Worm (Caenorhabditis elegans) whole organism, L3 larva: ENCODE data around the gene F55F10.3.

ENCODE experiments used
- R02D3.7 ChIP-seq: fragments of 150-350 bp; optimal IDR thresholded peaks from 2 replicates; lab custom pipeline; 2014; ENCODE audit warnings: missing biosample characterization, missing genetic modification characterization
- ZK546.5 ChIP-seq: sonication (generic microtip); optimal IDR thresholded peaks from 2 replicates; lab custom pipeline; 2017; ENCODE audit warnings: missing biosample characterization, missing genetic modification characterization
- ama-1 ChIP-seq: fragments of 150-350 bp; optimal IDR thresholded peaks from 2 replicates; lab custom pipeline; 2018
- ceh-16 ChIP-seq: sonication (generic microtip); optimal IDR thresholded peaks from 2 replicates; lab custom pipeline; 2017; ENCODE audit warnings: missing biosample characterization, missing genetic modification characterization
- ceh-28 ChIP-seq: fragments of 150-350 bp; optimal IDR thresholded peaks from 2 replicates; lab custom pipeline; 2014; ENCODE audit warnings: missing biosample characterization, missing genetic modification reagents, missing genetic modification characterization
- ceh-82 ChIP-seq: fragments of 150-350 bp; optimal IDR thresholded peaks from 2 replicates; lab custom pipeline; 2014; ENCODE audit warnings: missing biosample characterization, missing genetic modification characterization
- ceh-9 ChIP-seq: sonication (generic microtip); optimal IDR thresholded peaks from 2 replicates; lab custom pipeline; 2018; ENCODE audit warnings: missing biosample characterization, missing genetic modification characterization
- daf-12 ChIP-seq: fragments of 150-350 bp; optimal IDR thresholded peaks from 2 replicates; lab custom pipeline; 2014; ENCODE audit warnings: missing biosample characterization, missing genetic modification reagents, missing genetic modification characterization
- egl-5 ChIP-seq: fragments of 150-350 bp; optimal IDR thresholded peaks from 2 replicates; lab custom pipeline; 2017; ENCODE audit warnings: missing biosample characterization, missing genetic modification reagents, missing genetic modification characterization, inconsistent platforms
- elt-1 ChIP-seq: fragments of 150-350 bp; optimal IDR thresholded peaks from 2 replicates; lab custom pipeline; 2014; ENCODE audit warnings: missing biosample characterization, missing genetic modification characterization
- elt-2 ChIP-seq: sonication (generic microtip); optimal IDR thresholded peaks from 2 replicates; lab custom pipeline; 2016; ENCODE audit warnings: missing genetic modification reagents, mild to moderate bottlenecking, missing genetic modification characterization, missing compliant biosample characterization
- elt-3 ChIP-seq, 3 experiments: fragments of 150-350 bp in 1 of 3; sonication (generic microtip) in 2 of 3; optimal IDR thresholded peaks; 2 replicates in 2 of 3; 4 replicates in 1 of 3; lab custom pipeline; 2014 to 2017; ENCODE audit warnings: missing biosample characterization in 3 of 3, missing genetic modification characterization in 3 of 3
- eor-1 ChIP-seq, 2 experiments: fragments of 150-350 bp; optimal IDR thresholded peaks; 2 replicates each; lab custom pipeline; 2014 to 2018; ENCODE audit warnings: missing biosample characterization in 2 of 2, missing genetic modification characterization in 2 of 2
- fkh-10 ChIP-seq: sonication (generic microtip); optimal IDR thresholded peaks from 2 replicates; lab custom pipeline; 2017; ENCODE audit warnings: missing biosample characterization, missing genetic modification reagents, missing genetic modification characterization
- hmg-11 ChIP-seq: sonication (generic microtip); optimal IDR thresholded peaks from 2 replicates; lab custom pipeline; 2016; ENCODE audit warnings: missing genetic modification characterization, missing compliant biosample characterization
- jun-1 ChIP-seq: fragments of 150-350 bp; optimal IDR thresholded peaks from 2 replicates; lab custom pipeline; 2014; ENCODE audit warnings: missing biosample characterization, missing genetic modification reagents, missing genetic modification characterization
- lin-39 ChIP-seq: fragments of 150-350 bp; optimal IDR thresholded peaks from 2 replicates; lab custom pipeline; 2018; ENCODE audit warnings: missing biosample characterization, missing genetic modification reagents, missing genetic modification characterization
- lsy-12 ChIP-seq: sonication (generic microtip); optimal IDR thresholded peaks from 2 replicates; lab custom pipeline; 2016; ENCODE audit warnings: mild to moderate bottlenecking, missing genetic modification characterization, missing compliant biosample characterization
- mdl-1 ChIP-seq: fragments of 150-350 bp; optimal IDR thresholded peaks from 2 replicates; lab custom pipeline; 2014; ENCODE audit warnings: missing biosample characterization, missing genetic modification characterization
- mml-1 ChIP-seq: fragments of 150-350 bp; sonication (generic microtip); optimal IDR thresholded peaks from 3 replicates; lab custom pipeline; 2014; ENCODE audit warnings: missing biosample characterization, missing genetic modification characterization
- nfya-1 ChIP-seq: sonication (generic microtip); optimal IDR thresholded peaks from 2 replicates; lab custom pipeline; 2017; ENCODE audit warnings: missing genetic modification characterization, mild to moderate bottlenecking, missing compliant biosample characterization, antibody characterized with exemption, moderate library complexity; ENCODE audit not compliant: insufficient read depth
- nhr-11 ChIP-seq: fragments of 150-350 bp; optimal IDR thresholded peaks from 2 replicates; lab custom pipeline; 2014; ENCODE audit warnings: missing biosample characterization, missing genetic modification characterization
- nhr-23 ChIP-seq: fragments of 150-350 bp; optimal IDR thresholded peaks from 2 replicates; lab custom pipeline; 2014; ENCODE audit warnings: missing biosample characterization, missing genetic modification reagents, missing genetic modification characterization
- nhr-25 ChIP-seq: sonication (generic microtip); optimal IDR thresholded peaks from 2 replicates; lab custom pipeline; 2017; ENCODE audit warnings: missing biosample characterization, missing genetic modification characterization
- nhr-28 ChIP-seq: fragments of 150-350 bp; optimal IDR thresholded peaks from 2 replicates; lab custom pipeline; 2014; ENCODE audit warnings: missing biosample characterization, missing genetic modification characterization
- nhr-43 ChIP-seq: sonication (generic microtip); optimal IDR thresholded peaks from 2 replicates; lab custom pipeline; 2016; ENCODE audit warnings: mild to moderate bottlenecking, missing genetic modification characterization, missing compliant biosample characterization; ENCODE audit not compliant: poor library complexity, severe bottlenecking
- nhr-76 ChIP-seq: fragments of 150-350 bp; sonication (generic microtip); optimal IDR thresholded peaks from 5 replicates; lab custom pipeline; 2014; ENCODE audit warnings: missing biosample characterization, missing genetic modification characterization
- pha-4 ChIP-seq: fragments of 150-350 bp; optimal IDR thresholded peaks from 2 replicates; lab custom pipeline; 2014; ENCODE audit warnings: missing biosample characterization, missing genetic modification reagents, missing genetic modification characterization
- pqm-1 ChIP-seq: fragments of 150-350 bp; optimal IDR thresholded peaks from 2 replicates; lab custom pipeline; 2017; ENCODE audit warnings: missing biosample characterization, missing genetic modification characterization, inconsistent platforms
- snpc-4 ChIP-seq: fragments of 150-350 bp; optimal IDR thresholded peaks from 2 replicates; lab custom pipeline; 2014; ENCODE audit warnings: missing biosample characterization, missing genetic modification characterization
- tbx-2 ChIP-seq: sonication (generic microtip); optimal IDR thresholded peaks from 2 replicates; lab custom pipeline; 2016; ENCODE audit warnings: mild to moderate bottlenecking, missing genetic modification characterization, missing compliant biosample characterization
- unc-39 ChIP-seq: sonication (generic microtip); optimal IDR thresholded peaks from 4 replicates; lab custom pipeline; 2017; ENCODE audit warnings: missing biosample characterization, missing genetic modification characterization
- unc-62 ChIP-seq: fragments of 150-350 bp; sonication (generic microtip); optimal IDR thresholded peaks from 4 replicates; lab custom pipeline; 2014; ENCODE audit warnings: missing biosample characterization, missing genetic modification reagents, missing genetic modification characterization
- zag-1 ChIP-seq: fragments of 150-350 bp; optimal IDR thresholded peaks from 2 replicates; lab custom pipeline; 2014; ENCODE audit warnings: missing biosample characterization, missing genetic modification characterization

F55F10.3 gene

DNA sequence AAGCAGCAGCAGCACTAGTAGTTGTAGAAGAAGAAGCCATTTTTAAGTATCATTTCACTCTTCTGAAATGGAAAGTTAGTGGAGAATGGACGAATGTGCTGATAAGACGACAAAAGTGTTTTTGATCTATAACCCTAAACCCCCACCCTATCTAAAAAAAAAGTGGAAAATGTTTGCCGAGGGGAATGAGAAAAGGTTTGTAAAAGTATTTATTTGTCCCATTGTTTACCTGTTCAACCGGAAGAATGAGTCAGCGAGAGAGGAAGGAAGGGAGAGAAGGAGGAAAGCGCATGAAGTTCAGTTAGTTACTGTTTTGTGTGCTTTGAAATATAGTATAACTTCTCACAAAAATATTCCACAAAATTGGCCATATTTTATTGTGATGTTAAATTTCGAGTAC, 37.4 kb downstream of the F55F10.3 start:
- TF ChIP-seq elt-2 (tag; lab: Kevin White, UChicago) (peak; percentile 65), pqm-1 (peak; percentile 43), ceh-9 (tag; lab: Kevin White, UChicago) (no peak), pha-4 (tag; lab: Kevin White, UChicago) (peak; percentile 91)

DNA sequence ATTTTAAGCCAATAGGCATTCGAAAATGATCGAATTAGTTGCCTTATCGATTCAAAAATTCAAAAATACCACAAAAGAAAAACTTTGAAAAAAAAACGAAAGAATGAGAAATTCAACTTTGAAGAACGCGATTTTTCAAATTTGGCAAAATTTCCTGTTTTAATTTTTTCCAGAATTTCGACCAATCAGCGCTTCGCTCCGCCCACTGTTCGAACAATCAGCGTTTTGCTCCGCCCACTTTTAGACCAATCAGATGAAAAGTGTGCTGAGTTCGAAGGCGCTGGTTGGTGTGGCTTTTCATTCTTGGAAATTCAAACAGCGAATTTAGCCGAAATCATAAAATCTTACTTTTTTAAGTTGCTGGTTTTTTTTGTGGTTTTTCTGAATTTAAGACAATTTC, 37.8 kb downstream of the F55F10.3 start:
- TF ChIP-seq ZK546.5 (no peak), nfya-1 (tag; lab: Kevin White, UChicago) (peak; percentile 94)

DNA sequence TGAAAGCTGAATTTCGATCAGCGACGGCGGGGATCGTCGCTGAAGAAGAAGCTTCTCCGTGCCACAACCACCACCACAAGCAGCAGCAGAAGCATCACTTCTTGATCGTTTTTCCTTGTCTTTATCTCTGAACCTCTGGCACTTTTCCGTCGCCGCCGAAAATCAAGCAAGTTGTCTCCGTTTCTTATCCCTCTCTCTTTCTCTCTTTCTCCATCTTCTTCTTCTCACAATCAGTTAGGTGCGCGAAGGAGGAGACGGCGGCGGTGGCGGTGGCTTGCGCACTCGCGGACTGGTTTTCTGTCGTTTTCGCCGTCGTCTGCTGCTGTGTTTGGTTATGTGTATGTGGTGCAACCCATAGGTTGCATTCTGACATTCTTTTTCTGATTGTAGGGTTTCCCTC, 38.7 kb downstream of the F55F10.3 start:
- peak in 1 of 3 experiments; percentile 47 for TF ChIP-seq elt-3 (tag; optimal IDR thresholded peaks at IDR 0.05; lab: Kevin White, UChicago)
- TF ChIP-seq zag-1 (tag; lab: Kevin White, UChicago) = no peak
- TF ChIP-seq ceh-16 (tag; lab: Kevin White, UChicago) = no peak
- peak; percentile 17 for TF ChIP-seq R02D3.7
- no peak for TF ChIP-seq unc-39 (tag; lab: Kevin White, UChicago)
- no peak for TF ChIP-seq ceh-28 (tag; lab: Kevin White, UChicago)
- peak; percentile 6 for TF ChIP-seq tbx-2 (tag; lab: Kevin White, UChicago)
- TF ChIP-seq nhr-43 (tag; lab: Kevin White, UChicago) = peak; percentile 48
- TF ChIP-seq ZK546.5 = no peak
- TF ChIP-seq egl-5 (tag; lab: Kevin White, UChicago) = no peak
- peak; percentile 1 for TF ChIP-seq lsy-12 (tag; lab: Kevin White, UChicago)
- no peak for TF ChIP-seq jun-1 (tag; lab: Kevin White, UChicago)
- no peak for TF ChIP-seq nfya-1 (tag; lab: Kevin White, UChicago)
- no peak for TF ChIP-seq elt-2 (tag; lab: Kevin White, UChicago)
- TF ChIP-seq fkh-10 (GFP tag; lab: Kevin White, UChicago) = no peak
- no peak for TF ChIP-seq lin-39
- no peak for TF ChIP-seq nhr-28 (tag; lab: Kevin White, UChicago)
- TF ChIP-seq daf-12 (tag; lab: Kevin White, UChicago) = no peak
- TF ChIP-seq unc-62 = no peak
- no peak for TF ChIP-seq nhr-11 (tag; lab: Kevin White, UChicago)
- TF ChIP-seq nhr-25 (tag; lab: Kevin White, UChicago) = peak; percentile 73
- peak; percentile 49 for TF ChIP-seq ama-1 (lab: Kevin White, UChicago)
- no peak for TF ChIP-seq eor-1 (tag; optimal IDR thresholded peaks at IDR 0.05; lab: Kevin White, UChicago)
- TF ChIP-seq nhr-76 (tag; lab: Kevin White, UChicago) = no peak
- peak; percentile 27 for TF ChIP-seq snpc-4 (tag; lab: Kevin White, UChicago)
- no peak for TF ChIP-seq elt-1 (tag; lab: Kevin White, UChicago)
- TF ChIP-seq ceh-82 = no peak
- peak; percentile 22 for TF ChIP-seq pha-4 (tag; lab: Kevin White, UChicago)
- no peak for TF ChIP-seq mdl-1 (tag; lab: Kevin White, UChicago)
- no peak for TF ChIP-seq mml-1 (tag; lab: Kevin White, UChicago)

DNA sequence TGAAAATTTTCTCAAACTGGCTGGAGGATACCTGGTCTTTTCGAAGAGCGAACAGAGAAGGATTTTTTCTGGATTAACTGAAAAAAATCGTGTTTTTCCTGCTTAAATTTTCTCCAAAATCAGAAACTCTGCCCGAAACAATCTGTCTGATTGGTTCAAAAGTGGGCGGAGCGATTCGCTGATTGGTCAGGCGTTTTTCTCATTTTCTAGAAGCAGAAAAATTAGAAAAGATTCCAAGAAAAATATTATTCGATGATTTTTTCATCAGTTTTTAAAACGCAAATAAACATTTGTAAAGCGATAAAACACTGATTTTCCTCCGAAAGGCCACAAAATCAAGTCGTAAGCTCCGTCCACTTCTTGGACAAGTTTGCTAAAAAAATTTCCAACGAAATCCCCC, 39.1 kb downstream of the F55F10.3 start:
- no peak for TF ChIP-seq daf-12 (tag; lab: Kevin White, UChicago)
- TF ChIP-seq nhr-23 (tag; lab: Kevin White, UChicago) = no peak
- peak; percentile 60 for TF ChIP-seq nfya-1 (tag; lab: Kevin White, UChicago)

DNA sequence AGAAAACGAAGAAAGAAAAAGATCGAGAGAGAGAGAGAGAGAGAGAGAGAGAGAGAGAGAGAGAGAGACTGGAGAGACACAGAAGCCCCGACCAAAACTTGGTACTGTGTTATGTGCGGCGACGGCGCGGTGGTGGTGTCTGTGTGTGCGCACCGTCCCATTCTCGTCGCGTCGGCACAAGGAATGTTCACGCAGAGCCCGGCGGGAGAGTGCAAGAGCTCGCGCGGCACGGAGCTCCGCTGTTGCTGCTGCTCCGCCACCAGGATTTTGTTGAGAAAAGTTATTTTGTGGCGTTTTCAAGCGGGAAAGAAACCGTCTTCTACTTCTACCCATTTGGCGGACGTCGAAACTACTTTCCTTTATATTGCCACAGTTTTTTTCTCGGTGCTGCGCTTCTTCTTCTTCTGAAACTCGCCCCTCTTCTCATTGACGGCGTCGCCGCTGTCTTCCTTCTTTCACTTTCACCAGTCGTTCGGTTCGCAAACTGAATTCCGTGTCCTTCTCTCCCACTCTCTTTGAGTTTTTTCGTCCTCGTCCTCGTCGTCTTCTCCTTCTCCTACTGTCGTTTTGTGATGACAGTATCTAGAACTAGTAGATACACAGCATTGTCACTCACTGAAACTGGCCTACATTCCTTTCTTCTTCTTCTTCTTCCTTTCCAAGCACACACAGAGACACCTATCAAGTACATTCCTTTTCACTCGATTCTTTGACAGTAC, 39.8 kb downstream of the F55F10.3 start:
- TF ChIP-seq pha-4 (tag; lab: Kevin White, UChicago) (peak; percentile 63), unc-62 (no peak), nhr-11 (tag; lab: Kevin White, UChicago) (no peak), hmg-11 (tag; lab: Kevin White, UChicago) (no peak), nhr-76 (tag; lab: Kevin White, UChicago) (no peak), nhr-23 (tag; lab: Kevin White, UChicago) (peak; percentile 12), ama-1 (lab: Kevin White, UChicago) (peak; percentile 4), ceh-16 (tag; lab: Kevin White, UChicago) (no peak), nhr-25 (tag; lab: Kevin White, UChicago) (peak; percentile 77), unc-39 (tag; lab: Kevin White, UChicago) (no peak), elt-2 (tag; lab: Kevin White, UChicago) (no peak), mml-1 (tag; lab: Kevin White, UChicago) (no peak), elt-1 (tag; lab: Kevin White, UChicago) (no peak)
